Worm (Caenorhabditis elegans): ENCODE results near the gene Y54G9A.7.

Gene Y54G9A.7

DNA sequence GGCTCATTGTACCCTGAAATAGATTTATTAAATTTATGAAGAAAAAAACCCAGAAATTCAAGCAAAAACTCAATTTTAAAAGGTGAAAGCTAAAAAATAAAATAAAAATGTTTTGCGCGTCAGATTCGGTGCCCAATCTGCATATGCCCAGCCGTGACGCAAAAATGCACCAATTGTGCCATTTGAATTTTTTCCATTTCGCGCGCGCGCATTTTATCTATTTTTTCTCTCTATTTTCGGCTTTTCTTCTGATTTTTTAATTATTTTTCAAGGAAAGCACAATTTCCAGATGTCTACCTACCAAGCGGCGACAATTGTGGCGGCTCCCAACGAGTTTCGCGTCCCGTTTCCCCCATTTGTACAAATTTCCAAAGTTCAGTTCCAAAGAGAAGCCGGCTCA is at the start of gene Y54G9A.7, which contains the start of gene bub-3:
Y54G9A.7 (minus strand) TSS at position 7 of the 400 bp plus-strand sequence.
bub-3 (plus strand) TSS at position 270 of the 400 bp plus-strand sequence.
- TF ChIP-seq ZK185.1 (tag; optimal IDR thresholded peaks at IDR 0.05; ENCODE audit: poor library complexity, severe bottlenecking) (no peak), ceh-79 (tag; optimal IDR thresholded peaks at IDR 0.05) (no peak), tbp1 (GFP tag; optimal IDR thresholded peaks at IDR 0.05) (no peak), Y53G8AR.9 (GFP tag; conservative IDR thresholded peaks at IDR 0.05) (no peak), F52B5.7 (tag; optimal IDR thresholded peaks at IDR 0.05) (no peak), gei-17 (GFP tag; optimal IDR thresholded peaks at IDR 0.05) (no peak), xnd-1 (tag; optimal IDR thresholded peaks at IDR 0.05) (peak; percentile 85), C17E4.6 (GFP tag; IDR thresholded peaks at IDR 0.05) (no peak), nhr-80 (tag; optimal IDR thresholded peaks at IDR 0.05) (no peak), ztf-25 (GFP tag; IDR thresholded peaks at IDR 0.05) (no peak), somi-1 (GFP tag; optimal IDR thresholded peaks at IDR 0.05) (no peak), F22D6.2 (tag; optimal IDR thresholded peaks at IDR 0.05) (no peak), attf-3 (GFP tag; conservative IDR thresholded peaks at IDR 0.05) (no peak), madf-6 (GFP tag; IDR thresholded peaks at IDR 0.05) (peak; percentile 97), lir-1 (GFP tag; conservative IDR thresholded peaks at IDR 0.05) (no peak), F10E7.11 (tag; optimal IDR thresholded peaks at IDR 0.05) (no peak), ceh-91 (GFP tag; IDR thresholded peaks at IDR 0.05) (peak; percentile 88), F39B2.1 (GFP tag; IDR thresholded peaks at IDR 0.05) (no peak), chd-7 (tag; optimal IDR thresholded peaks at IDR 0.05) (no peak), mxl-1 (tag; optimal IDR thresholded peaks at IDR 0.05) (no peak), F55B11.4 (tag; optimal IDR thresholded peaks at IDR 0.05; ENCODE audit: borderline replicate concordance, insufficient read depth) (no peak), akir-1 (GFP tag; optimal IDR thresholded peaks at IDR 0.05) (no peak), sdz-38 (tag; optimal IDR thresholded peaks at IDR 0.05) (no peak), athp-1 (tag; optimal IDR thresholded peaks at IDR 0.05) (peak; percentile 50), die-1 (tag; optimal IDR thresholded peaks at IDR 0.05) (no peak), Y95B8A.8 (GFP tag; IDR thresholded peaks at IDR 0.05) (no peak), B0336.3 (GFP tag; IDR thresholded peaks at IDR 0.05) (no peak), him-1 (tag; optimal IDR thresholded peaks at IDR 0.05) (no peak), pbrm-1 (GFP tag; IDR thresholded peaks at IDR 0.05) (0 out of 2 replicates have a peak, but pooled peaks have one; percentile 8), madf-10 (tag; optimal IDR thresholded peaks at IDR 0.05) (no peak), nhr-27 (tag; optimal IDR thresholded peaks at IDR 0.05) (no peak), cebp-2 (GFP tag; IDR thresholded peaks at IDR 0.05) (no peak), T26A5.8 (tag; optimal IDR thresholded peaks at IDR 0.05) (no peak), Y56A3A.18 (GFP tag; IDR thresholded peaks at IDR 0.05) (no peak), nfya-2 (GFP tag; IDR thresholded peaks at IDR 0.05) (no peak), sptf-2 (GFP tag; optimal IDR thresholded peaks at IDR 0.05) (no peak), mcd-1 (GFP tag; IDR thresholded peaks at IDR 0.05) (peak; percentile 61), ceh-100 (GFP tag; IDR thresholded peaks at IDR 0.05) (peak; percentile 71), lin-40 (tag; optimal IDR thresholded peaks at IDR 0.05) (no peak), lsy-27 (tag; optimal IDR thresholded peaks at IDR 0.05; ENCODE audit: borderline replicate concordance, insufficient read depth) (no peak), ccch-3 (GFP tag; optimal IDR thresholded peaks at IDR 0.05) (no peak), K12H6.12 (tag; optimal IDR thresholded peaks at IDR 0.05) (no peak), F33H1.4 (GFP tag; IDR thresholded peaks at IDR 0.05) (peak; percentile 81), snpc-1.3 (tag; optimal IDR thresholded peaks at IDR 0.05; ENCODE audit: insufficient read depth) (no peak), ceh-27 (GFP tag; optimal IDR thresholded peaks at IDR 0.05) (no peak), B0019.2 (GFP tag; conservative IDR thresholded peaks at IDR 0.05) (no peak), dpff-1 (tag; optimal IDR thresholded peaks at IDR 0.05) (no peak), let-607 (tag; optimal IDR thresholded peaks at IDR 0.05) (no peak), lin-54 (GFP tag; optimal IDR thresholded peaks at IDR 0.05) (peak; percentile 80)

Data from whole organism, young adult.